Fruit fly (Drosophila melanogaster) whole organism, embryonic: Measurements from ENCODE around the gene CG32845.

Source experiments
- Aef1 ChIP-seq: fragments of 200-800 bp; sonication (Bioruptor generic); IDR thresholded peaks from 3 replicates; pipeline ENCODE4 v1.3.6; 2022; ENCODE audit warnings: missing biosample characterization, missing genetic modification characterization
- CG10431 ChIP-seq: fragments of 200-800 bp; sonication (Bioruptor generic); optimal IDR thresholded peaks from 3 replicates; lab custom pipeline; 2018; ENCODE audit warnings: missing biosample characterization, mild to moderate bottlenecking, missing genetic modification characterization
- CG10979 ChIP-seq: fragments of 200-800 bp; sonication (Bioruptor generic); optimal IDR thresholded peaks from 2 replicates; lab custom pipeline; 2018; ENCODE audit warnings: missing biosample characterization, mild to moderate bottlenecking, missing genetic modification characterization, moderate library complexity
- CG13287 ChIP-seq: fragments of 200-800 bp; sonication (Bioruptor generic); IDR thresholded peaks from 2 replicates; pipeline ENCODE4 v1.3.6; 2022; ENCODE audit warnings: missing biosample characterization, missing genetic modification characterization; ENCODE audit not compliant: partially characterized antibody
- CG14014 ChIP-seq: fragments of 200-800 bp; sonication (Bioruptor generic); IDR thresholded peaks from 2 replicates; pipeline ENCODE4 v1.3.6; 2022; ENCODE audit warnings: missing biosample characterization, missing genetic modification characterization
- CG14965 ChIP-seq: fragments of 200-800 bp; sonication (Bioruptor generic); optimal IDR thresholded peaks from 2 replicates; lab custom pipeline; 2016; ENCODE audit warnings: missing biosample characterization, missing genetic modification characterization, borderline replicate concordance
- CG17186 ChIP-seq: fragments of 200-800 bp; sonication (Bioruptor generic); optimal IDR thresholded peaks from 3 replicates; lab custom pipeline; 2017; ENCODE audit warnings: missing biosample characterization, missing genetic modification reagents, missing genetic modification characterization
- CG17328 ChIP-seq: fragments of 200-800 bp; sonication (Bioruptor generic); IDR thresholded peaks from 2 replicates; pipeline ENCODE4 v1.3.6; 2022; ENCODE audit warnings: missing biosample characterization, missing genetic modification characterization
- CG18011 ChIP-seq: fragments of 200-800 bp; sonication (Bioruptor generic); optimal IDR thresholded peaks from 2 replicates; lab custom pipeline; 2017; ENCODE audit warnings: missing biosample characterization, missing genetic modification characterization, mild to moderate bottlenecking, moderate library complexity, missing genotype
- CG18619 ChIP-seq: fragments of 200-800 bp; sonication (Bioruptor generic); optimal IDR thresholded peaks from 3 replicates; lab custom pipeline; 2017; ENCODE audit warnings: missing biosample characterization, mild to moderate bottlenecking, missing genetic modification characterization
- CG2202 ChIP-seq: fragments of 200-800 bp; sonication (Bioruptor generic); optimal IDR thresholded peaks from 2 replicates; lab custom pipeline; 2018; ENCODE audit warnings: missing biosample characterization, mild to moderate bottlenecking, missing genetic modification characterization
- CG2712 ChIP-seq: fragments of 200-800 bp; optimal IDR thresholded peaks from 3 replicates; lab custom pipeline; 2019; ENCODE audit warnings: missing biosample characterization, mild to moderate bottlenecking, missing genetic modification characterization, moderate library complexity
- CG3995 ChIP-seq: fragments of 200-800 bp; sonication (Bioruptor generic); optimal IDR thresholded peaks from 3 replicates; lab custom pipeline; 2016; ENCODE audit warnings: missing biosample characterization, missing genetic modification characterization
- D ChIP-seq, 2 experiments: fragments of 200-800 bp in 1 of 2; fragments of >200 bp in 1 of 2; sonication (Bioruptor generic) in 1 of 2; optimal IDR thresholded peaks; 2 replicates in 1 of 2; 3 replicates in 1 of 2; lab custom pipeline; 2017; ENCODE audit warnings: mild to moderate bottlenecking in 1 of 2, missing biosample characterization in 1 of 2, missing genetic modification characterization in 1 of 2, missing genetic modification reagents in 1 of 2
- ERR ChIP-seq: fragments of 200-800 bp; sonication (Bioruptor generic); optimal IDR thresholded peaks from 2 replicates; lab custom pipeline; 2016; ENCODE audit warnings: missing biosample characterization, missing genetic modification characterization
- HLH4C ChIP-seq: fragments of 200-800 bp; sonication (Bioruptor generic); IDR thresholded peaks from 3 replicates; pipeline ENCODE4 v1.3.6; 2022; ENCODE audit warnings: missing biosample characterization, missing genetic modification characterization; ENCODE audit not compliant: partially characterized antibody
- Hand ChIP-seq: fragments of 200-800 bp; sonication (Bioruptor generic); optimal IDR thresholded peaks from 2 replicates; lab custom pipeline; 2017; ENCODE audit warnings: mild to moderate bottlenecking, missing biosample characterization, missing genetic modification reagents, missing genetic modification characterization
- Hmx ChIP-seq: fragments of 200-800 bp; sonication (Bioruptor generic); optimal IDR thresholded peaks from 2 replicates; lab custom pipeline; 2016; ENCODE audit warnings: missing biosample characterization, missing genetic modification characterization
- Hr78 ChIP-seq, 2 experiments: fragments of 200-800 bp in 1 of 2; fragments of >200 bp in 1 of 2; sonication (Bioruptor generic) in 1 of 2; optimal IDR thresholded peaks; 2 replicates each; lab custom pipeline; 2017 to 2019; ENCODE audit warnings: missing biosample characterization in 2 of 2, missing genetic modification characterization in 2 of 2, mild to moderate bottlenecking in 1 of 2, moderate library complexity in 1 of 2
- Hsf ChIP-seq: fragments of 200-800 bp; sonication (Bioruptor generic); optimal IDR thresholded peaks from 3 replicates; lab custom pipeline; 2016; ENCODE audit warnings: missing biosample characterization, missing genetic modification characterization
- Lhr ChIP-seq: fragments of 200-800 bp; sonication (Bioruptor generic); optimal IDR thresholded peaks from 3 replicates; lab custom pipeline; 2017; ENCODE audit warnings: mild to moderate bottlenecking, missing biosample characterization, missing genetic modification reagents, missing genetic modification characterization
- Lim3 ChIP-seq: fragments of 200-800 bp; sonication (Bioruptor generic); IDR thresholded peaks from 2 replicates; pipeline ENCODE4 v1.3.6; 2022; ENCODE audit warnings: missing biosample characterization, missing genetic modification characterization
- NK7.1 ChIP-seq: fragments of 200-800 bp; sonication (Bioruptor generic); optimal IDR thresholded peaks from 3 replicates; lab custom pipeline; 2016; ENCODE audit warnings: missing biosample characterization, missing genetic modification characterization
- Sox102F ChIP-seq: fragments of 200-800 bp; sonication (Bioruptor generic); optimal IDR thresholded peaks from 2 replicates; lab custom pipeline; 2018; ENCODE audit warnings: missing biosample characterization, mild to moderate bottlenecking, missing genetic modification characterization, moderate library complexity
- Vsx1 ChIP-seq: fragments of 200-800 bp; sonication (Bioruptor generic); optimal IDR thresholded peaks from 2 replicates; lab custom pipeline; 2017; ENCODE audit warnings: missing biosample characterization, mild to moderate bottlenecking, missing genetic modification characterization, missing genetic modification reagents
- dan ChIP-seq: fragments of 200-800 bp; sonication (Bioruptor generic); IDR thresholded peaks from 2 replicates; pipeline ENCODE4 v1.3.6; 2022; ENCODE audit warnings: missing biosample characterization, missing genetic modification characterization
- danr ChIP-seq: fragments of 200-800 bp; sonication (Bioruptor generic); IDR thresholded peaks from 2 replicates; pipeline ENCODE4 v1.3.6; 2022; ENCODE audit warnings: missing biosample characterization, missing genetic modification characterization
- en ChIP-seq: fragments of 200-800 bp; sonication (Bioruptor generic); optimal IDR thresholded peaks from 2 replicates; lab custom pipeline; 2016; ENCODE audit warnings: missing biosample characterization, missing genetic modification characterization
- fu2 ChIP-seq: fragments of 200-800 bp; sonication (Bioruptor generic); optimal IDR thresholded peaks from 2 replicates; lab custom pipeline; 2016; ENCODE audit warnings: missing biosample characterization, missing genetic modification characterization
- grau ChIP-seq: fragments of 200-800 bp; optimal IDR thresholded peaks from 3 replicates; lab custom pipeline; 2019; ENCODE audit warnings: missing biosample characterization, mild to moderate bottlenecking, missing genetic modification characterization, moderate library complexity
- grn ChIP-seq: fragments of 200-800 bp; sonication (Bioruptor generic); optimal IDR thresholded peaks from 3 replicates; lab custom pipeline; 2017; ENCODE audit warnings: missing biosample characterization, missing genetic modification characterization
- gro ChIP-seq: fragments of 200-800 bp; sonication (Bioruptor generic); optimal IDR thresholded peaks from 2 replicates; lab custom pipeline; 2016; ENCODE audit warnings: missing biosample characterization, missing genetic modification characterization
- hkb ChIP-seq, 2 experiments: fragments of 200-800 bp in 1 of 2; fragments of >200 bp in 1 of 2; sonication (Bioruptor generic) in 1 of 2; IDR thresholded peaks in 1 of 2; optimal IDR thresholded peaks in 1 of 2; 2 replicates each; pipeline versions ENCODE4 v1.3.6 to Lab custom; 2017 to 2022; ENCODE audit warnings: missing biosample characterization in 1 of 2, missing genetic modification characterization in 1 of 2
- insv ChIP-seq, 2 experiments: fragments of 200-800 bp; sonication (Bioruptor generic); optimal IDR thresholded peaks; 3 replicates each; lab custom pipeline; 2016 to 2018; ENCODE audit warnings: missing biosample characterization in 2 of 2, missing genetic modification characterization in 2 of 2
- jumu ChIP-seq: fragments of 200-800 bp; sonication (Bioruptor generic); optimal IDR thresholded peaks from 3 replicates; lab custom pipeline; 2016; ENCODE audit warnings: missing biosample characterization, missing genetic modification characterization
- knrl ChIP-seq: fragments of 200-800 bp; sonication (Bioruptor generic); IDR thresholded peaks from 3 replicates; pipeline ENCODE4 v1.3.6; 2022; ENCODE audit warnings: missing biosample characterization, missing genetic modification characterization; ENCODE audit not compliant: partially characterized antibody
- lmd ChIP-seq: fragments of 200-800 bp; sonication (Bioruptor generic); IDR thresholded peaks from 2 replicates; pipeline ENCODE4 v1.3.6; 2022; ENCODE audit warnings: missing biosample characterization, missing genetic modification characterization
- mirr ChIP-seq: fragments of 200-800 bp; sonication (Bioruptor generic); optimal IDR thresholded peaks from 3 replicates; lab custom pipeline; 2018; ENCODE audit warnings: missing biosample characterization, mild to moderate bottlenecking, missing genetic modification characterization
- mld ChIP-seq: fragments of 200-800 bp; sonication (Bioruptor generic); IDR thresholded peaks from 3 replicates; pipeline ENCODE4 v1.3.6; 2022; ENCODE audit warnings: missing biosample characterization, missing genetic modification characterization; ENCODE audit not compliant: partially characterized antibody
- pita ChIP-seq: fragments of 200-800 bp; sonication (Bioruptor generic); optimal IDR thresholded peaks from 2 replicates; lab custom pipeline; 2017; ENCODE audit warnings: missing biosample characterization, mild to moderate bottlenecking, missing genetic modification characterization
- pnt ChIP-seq: fragments of 200-800 bp; sonication (Bioruptor generic); optimal IDR thresholded peaks from 3 replicates; lab custom pipeline; 2016; ENCODE audit warnings: missing biosample characterization, missing genetic modification characterization
- sim ChIP-seq: fragments of 200-800 bp; sonication (Bioruptor generic); IDR thresholded peaks from 2 replicates; pipeline ENCODE4 v1.3.6; 2022; ENCODE audit warnings: missing biosample characterization, missing genetic modification characterization
- tgo ChIP-seq: fragments of 200-800 bp; sonication (Bioruptor generic); IDR thresholded peaks from 3 replicates; pipeline ENCODE4 v1.3.6; 2022; ENCODE audit warnings: missing biosample characterization, missing genetic modification characterization
- tna ChIP-seq: fragments of 200-800 bp; sonication (Bioruptor generic); IDR thresholded peaks from 2 replicates; pipeline ENCODE4 v1.3.6; 2022; ENCODE audit warnings: missing biosample characterization, missing genetic modification characterization; ENCODE audit not compliant: partially characterized antibody
- usp ChIP-seq: fragments of >200 bp; optimal IDR thresholded peaks from 2 replicates; lab custom pipeline; 2017; ENCODE audit warnings: missing biosample characterization, missing genetic modification characterization
- vnd ChIP-seq: fragments of 200-800 bp; sonication (Bioruptor generic); IDR thresholded peaks from 3 replicates; pipeline ENCODE4 v1.3.6; 2022; ENCODE audit warnings: missing biosample characterization, missing genetic modification characterization; ENCODE audit not compliant: partially characterized antibody
- vvl ChIP-seq: fragments of 200-800 bp; sonication (Bioruptor generic); IDR thresholded peaks from 2 replicates; pipeline ENCODE4 v1.3.6; 2022; ENCODE audit warnings: missing biosample characterization, missing genetic modification characterization
- zen ChIP-seq: fragments of 200-800 bp; sonication (Bioruptor generic); optimal IDR thresholded peaks from 3 replicates; lab custom pipeline; 2018; ENCODE audit warnings: missing biosample characterization, mild to moderate bottlenecking, missing genetic modification characterization, moderate library complexity

CG32845 gene

DNA sequence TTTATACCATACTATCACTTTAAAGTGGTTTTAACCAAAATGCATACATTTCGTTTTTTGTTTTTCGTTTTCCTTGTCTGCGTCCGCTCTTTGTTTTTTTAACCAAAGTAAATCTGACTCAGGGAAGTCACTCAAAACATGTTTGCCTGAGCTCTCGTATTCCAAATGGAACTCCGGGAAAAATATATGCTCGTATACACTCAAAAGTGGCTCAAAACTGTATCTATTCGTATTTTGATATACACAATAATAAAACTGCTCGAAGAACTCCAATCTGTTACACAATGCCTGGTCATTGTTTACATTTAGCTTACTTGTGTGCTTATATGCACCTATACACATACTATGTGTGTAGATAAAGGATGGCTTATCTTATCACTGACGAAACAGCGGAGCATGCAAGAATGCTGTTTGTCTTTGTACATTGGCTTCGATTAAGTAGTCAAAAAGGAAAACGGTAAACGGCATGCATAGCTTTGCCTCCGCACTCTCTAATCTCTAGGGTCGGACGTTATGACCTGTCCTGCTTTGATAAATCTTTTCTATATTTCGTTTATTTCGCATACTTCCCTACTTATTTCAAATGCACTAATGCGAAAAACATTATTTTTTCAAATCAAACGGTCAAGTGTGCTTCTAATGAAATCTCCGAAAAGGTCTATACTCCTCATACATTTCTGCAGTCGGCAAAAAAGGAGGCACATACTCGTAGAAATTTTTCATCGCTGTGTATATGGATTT is 2.3 kb downstream of the CG32845 start, which contains the start of gene miple2 (continued):
- TF ChIP-seq Vsx1 (GFP tag; lab: Kevin White, UChicago): peak; percentile 70
- peak; percentile 59 for TF ChIP-seq CG2712 (tag; lab: Kevin White, UChicago)
- no peak for TF ChIP-seq Lim3 (GFP tag; lab: Robert Waterston, UW)
- peak; percentile 84 for TF ChIP-seq grn (GFP tag; lab: Kevin White, UChicago)
- TF ChIP-seq Hsf: peak; percentile 50
- peak; percentile 53 for TF ChIP-seq gro
- no peak for TF ChIP-seq Aef1 (GFP tag; lab: Robert Waterston, UW)
- TF ChIP-seq D (optimal IDR thresholded peaks at IDR 0.05; lab: Kevin White, UChicago): no peak
- peak; percentile 67 for TF ChIP-seq D (GFP tag; optimal IDR thresholded peaks at IDR 0.05; lab: Kevin White, UChicago)
- TF ChIP-seq tna (GFP tag; lab: Robert Waterston, UW): no peak
- no peak for TF ChIP-seq sim (GFP tag; lab: Robert Waterston, UW)
- no peak for TF ChIP-seq hkb (optimal IDR thresholded peaks at IDR 0.05; lab: Kevin White, UChicago)
- no peak; the same call in 1 of the 2 replicates for TF ChIP-seq hkb (GFP tag; IDR thresholded peaks at IDR 0.05; lab: Robert Waterston, UW)
- peak; percentile 36 for TF ChIP-seq jumu
- peak; percentile 52 for TF ChIP-seq Hand
- no peak for TF ChIP-seq dan
- no peak for TF ChIP-seq pita (GFP tag; lab: Kevin White, UChicago)
- TF ChIP-seq insv (GFP tag; optimal IDR thresholded peaks at IDR 0.05; lab: Kevin White, UChicago): peak in 1 of 2 experiments; percentile 3
- no peak for TF ChIP-seq CG14014 (GFP tag; lab: Robert Waterston, UW)
- TF ChIP-seq CG14965: peak; percentile 10
- no peak for TF ChIP-seq mld (GFP tag; lab: Robert Waterston, UW)
- TF ChIP-seq HLH4C (GFP tag; lab: Robert Waterston, UW): no peak
- TF ChIP-seq knrl: no peak
- TF ChIP-seq en: no peak
- no peak for TF ChIP-seq vvl (GFP tag; lab: Robert Waterston, UW)
- no peak for TF ChIP-seq danr
- TF ChIP-seq Hmx (GFP tag; lab: Kevin White, UChicago): peak; percentile 28
- TF ChIP-seq tgo (GFP tag; lab: Robert Waterston, UW): no peak
- TF ChIP-seq CG18619 (GFP tag; lab: Kevin White, UChicago): peak; percentile 42
- no peak for TF ChIP-seq usp (GFP tag; lab: Kevin White, UChicago)
- TF ChIP-seq CG3995: no peak
- TF ChIP-seq pnt (GFP tag; lab: Kevin White, UChicago): no peak
- no peak for TF ChIP-seq CG13287 (GFP tag; lab: Robert Waterston, UW)
- peak in 1 of 2 experiments; percentile 93 for TF ChIP-seq Hr78 (GFP tag; optimal IDR thresholded peaks at IDR 0.05; lab: Kevin White, UChicago)
- TF ChIP-seq mirr (GFP tag; lab: Kevin White, UChicago): peak; percentile 83
- peak; percentile 47 for TF ChIP-seq CG10431
- peak; percentile 38 for TF ChIP-seq CG18011 (GFP tag; lab: Kevin White, UChicago)
- TF ChIP-seq grau (tag; lab: Kevin White, UChicago): peak; percentile 41
- TF ChIP-seq lmd (GFP tag; lab: Robert Waterston, UW): 0 out of 2 replicates have a peak, but pooled peaks have one; percentile 12
- TF ChIP-seq CG17328: 0 out of 2 replicates have a peak, but pooled peaks have one; percentile 12
- TF ChIP-seq CG2202 (tag; lab: Kevin White, UChicago): peak; percentile 54
- TF ChIP-seq fu2 (GFP tag; lab: Kevin White, UChicago): no peak
- TF ChIP-seq vnd: no peak
- no peak for TF ChIP-seq CG17186 (GFP tag; lab: Kevin White, UChicago)
- TF ChIP-seq NK7.1 (GFP tag; lab: Kevin White, UChicago): no peak
- TF ChIP-seq CG10979: peak; percentile 58
- peak; percentile 21 for TF ChIP-seq ERR (GFP tag; lab: Kevin White, UChicago)
- no peak for TF ChIP-seq zen (tag; lab: Kevin White, UChicago)
- TF ChIP-seq Lhr (GFP tag; lab: Kevin White, UChicago): peak; percentile 46
- no peak for TF ChIP-seq Sox102F (GFP tag; lab: Kevin White, UChicago)
